Fruit fly (Drosophila melanogaster): ENCODE data around the gene CG17217.

- TF ChIP-seq Vsx2 (GFP tag; optimal IDR thresholded peaks at IDR 0.05; ENCODE audit: partially characterized antibody): no peak
- no peak for TF ChIP-seq sage (GFP tag; optimal IDR thresholded peaks at IDR 0.05)
- no peak for TF ChIP-seq HLH106 (tag; optimal IDR thresholded peaks at IDR 0.05)
- TF ChIP-seq CG9705 (GFP tag; optimal IDR thresholded peaks at IDR 0.05): no peak
- no peak for TF ChIP-seq CrebA (GFP tag; optimal IDR thresholded peaks at IDR 0.05; ENCODE audit: borderline replicate concordance)
- no peak for TF ChIP-seq sv (GFP tag; optimal IDR thresholded peaks at IDR 0.05)
- no peak for TF ChIP-seq Sp1 (GFP tag; optimal IDR thresholded peaks at IDR 0.05)
- TF ChIP-seq lola (GFP tag; optimal IDR thresholded peaks at IDR 0.05): no peak
- no peak for TF ChIP-seq br (GFP tag; optimal IDR thresholded peaks at IDR 0.05)
- no peak for TF ChIP-seq OdsH (GFP tag; optimal IDR thresholded peaks at IDR 0.05)
- no peak for TF ChIP-seq N (GFP tag; optimal IDR thresholded peaks at IDR 0.05)
Observed at dm6 chr2L:12161467-12161866, 8.9 kb upstream of the CG17217 start, which contains the start of gene CG31861.
